Fruit fly (Drosophila melanogaster) whole organism, embryonic: ENCODE data around the gene Lamtor3.

ENCODE experiments used
- CG1602 ChIP-seq: fragments of 200-800 bp; sonication (Bioruptor generic); optimal IDR thresholded peaks from 3 replicates; lab custom pipeline; 2016; ENCODE audit warnings: missing biosample characterization, missing genetic modification characterization
- CG6854 ChIP-seq: fragments of 200-800 bp; sonication (Bioruptor generic); optimal IDR thresholded peaks from 3 replicates; lab custom pipeline; 2017; ENCODE audit warnings: missing biosample characterization, mild to moderate bottlenecking, missing genetic modification characterization
- Eip74EF ChIP-seq, 2 experiments: fragments of 200-800 bp in 1 of 2; fragments of >200 bp in 1 of 2; sonication (Bioruptor generic) in 1 of 2; optimal IDR thresholded peaks; 2 replicates each; lab custom pipeline; 2017 to 2019; ENCODE audit warnings: missing biosample characterization in 2 of 2, missing genetic modification characterization in 2 of 2, mild to moderate bottlenecking in 1 of 2, moderate library complexity in 1 of 2
- cato ChIP-seq: fragments of 200-800 bp; sonication (Bioruptor generic); optimal IDR thresholded peaks from 2 replicates; lab custom pipeline; 2016; ENCODE audit warnings: missing biosample characterization, missing genetic modification characterization, borderline replicate concordance
- h ChIP-seq: fragments of >200 bp; optimal IDR thresholded peaks from 2 replicates; lab custom pipeline; 2017

DNA sequence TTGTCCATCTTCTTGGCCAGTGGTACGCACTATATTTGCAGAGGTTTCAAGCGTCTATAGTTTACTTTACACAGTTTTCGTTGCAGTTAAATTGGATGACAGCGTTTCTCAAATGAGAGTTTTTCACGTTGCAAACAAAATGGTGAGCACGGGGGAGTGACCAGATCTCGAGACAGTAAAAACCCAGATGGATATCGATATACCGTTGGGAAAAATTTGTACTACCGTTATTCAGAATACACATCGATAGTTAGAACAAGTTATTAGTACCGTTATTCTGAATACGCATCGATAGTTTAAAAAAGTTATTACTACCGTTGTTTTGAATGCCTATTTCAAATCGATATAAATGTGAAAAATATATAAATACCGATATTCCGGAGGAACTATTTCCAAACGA lies 3.3 kb upstream of the Lamtor3 start, which contains the start of gene cass:
- no peak for TF ChIP-seq CG6854
- no peak for TF ChIP-seq h (lab: Kevin White, UChicago)
- no peak for TF ChIP-seq cato
- TF ChIP-seq Eip74EF (GFP tag; optimal IDR thresholded peaks at IDR 0.05; lab: Kevin White, UChicago): no peak
- no peak for TF ChIP-seq CG1602
